Worm (Caenorhabditis elegans) whole organism, young adult: ENCODE data around the gene str-221.

ENCODE experiments used
- C17E4.6 ChIP-seq: fragments of 200-800 bp; sonication (Bioruptor generic); IDR thresholded peaks from 2 replicates; pipeline ENCODE4 v1.3.6; 2022; ENCODE audit warnings: missing genetic modification reagents, missing genetic modification characterization, missing compliant biosample characterization
- T07F8.4 ChIP-seq: sonication (generic microtip); optimal IDR thresholded peaks from 2 replicates; lab custom pipeline; 2016; ENCODE audit warnings: mild to moderate bottlenecking, missing genetic modification characterization, moderate library complexity, missing compliant biosample characterization
- cebp-1 ChIP-seq, 2 experiments: fragments of 200-800 bp in 1 of 2; sonication (Bioruptor generic) in 1 of 2; sonication (generic microtip) in 1 of 2; IDR thresholded peaks in 1 of 2; optimal IDR thresholded peaks in 1 of 2; 2 replicates each; pipeline versions ENCODE4 v1.3.6 to Lab custom; 2017 to 2022; ENCODE audit warnings: missing compliant biosample characterization in 2 of 2, missing genetic modification characterization in 2 of 2, mild to moderate bottlenecking in 1 of 2, missing genetic modification reagents in 1 of 2, moderate library complexity in 1 of 2
- egl-44 ChIP-seq: fragments of 200-800 bp; sonication (Bioruptor generic); IDR thresholded peaks from 2 replicates; pipeline ENCODE4 v1.3.6; 2022; ENCODE audit warnings: missing genetic modification reagents, missing genetic modification characterization, missing compliant biosample characterization
- mes-4 ChIP-seq: sonication (generic microtip); optimal IDR thresholded peaks from 2 replicates; lab custom pipeline; 2016; ENCODE audit warnings: missing genotype, missing genetic modification characterization, missing compliant biosample characterization
- nfyb-1 ChIP-seq: fragments of 200-800 bp; sonication (Bioruptor generic); IDR thresholded peaks from 2 replicates; pipeline ENCODE4 v1.3.6; 2022; ENCODE audit warnings: missing genetic modification reagents, missing genetic modification characterization, missing compliant biosample characterization

ce11 chrV:1627269-1627668 is 12.8 kb upstream of the str-221 start:
- TF ChIP-seq cebp-1 (GFP tag; IDR thresholded peaks at IDR 0.05; lab: Robert Waterston, UW) = no peak
- TF ChIP-seq cebp-1 (tag; optimal IDR thresholded peaks at IDR 0.05; lab: Kevin White, UChicago) = no peak
- TF ChIP-seq C17E4.6 (GFP tag; lab: Robert Waterston, UW) = no peak
- TF ChIP-seq nfyb-1 (GFP tag; lab: Robert Waterston, UW) = no peak
- no peak for TF ChIP-seq mes-4 (tag; lab: Kevin White, UChicago)
- TF ChIP-seq egl-44 (GFP tag; lab: Robert Waterston, UW) = no peak
- TF ChIP-seq T07F8.4 (tag; lab: Kevin White, UChicago) = no peak
